Worm (Caenorhabditis elegans): ENCODE results near the gene fbxl-3.

DNA sequence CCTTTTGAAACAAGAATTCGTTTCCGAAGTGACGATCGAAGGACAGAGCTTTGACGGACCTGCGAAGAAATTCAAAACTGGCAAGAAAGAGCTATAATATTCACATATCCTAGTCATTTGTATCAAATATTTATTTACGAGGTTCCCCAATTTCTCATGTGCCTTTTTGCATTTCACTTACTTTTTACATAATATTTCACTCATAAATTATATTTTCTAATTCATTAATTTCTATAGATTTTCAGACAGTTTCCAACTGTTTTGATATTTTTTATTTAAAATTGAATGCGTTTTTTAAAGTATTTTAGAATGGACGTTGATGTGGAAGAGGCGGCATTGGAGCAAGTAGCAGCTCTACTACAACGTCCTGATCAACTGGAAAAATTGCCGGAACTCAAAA, 39.5 kb downstream of the fbxl-3 start, which contains the start of gene sec-6:
- no peak for TF ChIP-seq tab-1 (GFP tag; IDR thresholded peaks at IDR 0.05)
- TF ChIP-seq ztf-23 (GFP tag; IDR thresholded peaks at IDR 0.05): no peak
- TF ChIP-seq T22C8.4 (GFP tag; IDR thresholded peaks at IDR 0.05): no peak
- no peak for TF ChIP-seq cog-1 (tag; optimal IDR thresholded peaks at IDR 0.05)
- no peak for TF ChIP-seq ref-1 (GFP tag; conservative IDR thresholded peaks at IDR 0.05)

Data from whole organism, midembryonic.